Fruit fly (Drosophila melanogaster) whole organism, embryonic: ENCODE results near the gene Tsen34.

Experiments
- Atf-2 ChIP-seq: fragments of 200-800 bp; sonication (Bioruptor generic); optimal IDR thresholded peaks from 2 replicates; lab custom pipeline; 2016; ENCODE audit warnings: missing biosample characterization, missing genetic modification characterization
- Awh ChIP-seq: fragments of 200-800 bp; sonication (Bioruptor generic); IDR thresholded peaks from 2 replicates; pipeline ENCODE4, ENCODE4 v1.3.6; 2022; ENCODE audit warnings: missing biosample characterization, missing genetic modification characterization
- CG1233 ChIP-seq: fragments of 200-800 bp; sonication (Bioruptor generic); optimal IDR thresholded peaks from 4 replicates; lab custom pipeline; 2018; ENCODE audit warnings: missing biosample characterization, mild to moderate bottlenecking, missing genetic modification characterization
- CG13424 ChIP-seq: fragments of 200-800 bp; sonication (Bioruptor generic); optimal IDR thresholded peaks from 2 replicates; lab custom pipeline; 2019; ENCODE audit warnings: missing biosample characterization, mild to moderate bottlenecking, missing genetic modification characterization, moderate library complexity
- CG4360 ChIP-seq: fragments of 200-800 bp; sonication (Bioruptor generic); IDR thresholded peaks from 2 replicates; pipeline ENCODE4 v1.3.6; 2022; ENCODE audit warnings: missing biosample characterization, missing genetic modification characterization
- Gsc ChIP-seq: fragments of 200-800 bp; sonication (Bioruptor generic); IDR thresholded peaks from 2 replicates; pipeline ENCODE4 v1.3.6; 2022; ENCODE audit warnings: missing biosample characterization, missing genetic modification characterization
- NFAT ChIP-seq: fragments of 200-800 bp; sonication (Bioruptor generic); IDR thresholded peaks from 2 replicates; pipeline ENCODE4 v1.3.6; 2022; ENCODE audit warnings: missing biosample characterization, missing genetic modification characterization
- Sin3A ChIP-seq: fragments of >200 bp; optimal IDR thresholded peaks from 2 replicates; lab custom pipeline; 2018
- grn ChIP-seq: fragments of 200-800 bp; sonication (Bioruptor generic); optimal IDR thresholded peaks from 3 replicates; lab custom pipeline; 2017; ENCODE audit warnings: missing biosample characterization, missing genetic modification characterization
- phol ChIP-seq: fragments of 200-800 bp; sonication (Bioruptor generic); optimal IDR thresholded peaks from 3 replicates; lab custom pipeline; 2018; ENCODE audit warnings: missing biosample characterization, mild to moderate bottlenecking, missing genetic modification characterization, moderate library complexity
- sc ChIP-seq, 3 experiments: fragments of >200 bp in 2 of 3; fragments of 200-800 bp in 1 of 3; sonication (Bioruptor generic) in 1 of 3; optimal IDR thresholded peaks; 2 replicates in 2 of 3; 3 replicates in 1 of 3; lab custom pipeline; 2017; ENCODE audit warnings: mild to moderate bottlenecking in 1 of 3, missing biosample characterization in 1 of 3, missing genetic modification characterization in 1 of 3, missing genetic modification reagents in 1 of 3
- tap ChIP-seq: fragments of 200-800 bp; optimal IDR thresholded peaks from 3 replicates; lab custom pipeline; 2019; ENCODE audit warnings: missing biosample characterization, mild to moderate bottlenecking, missing genetic modification characterization, moderate library complexity

- TF ChIP-seq Sin3A (no peak), Awh (GFP tag; lab: Robert Waterston, UW) (no peak), CG4360 (no peak), sc (optimal IDR thresholded peaks at IDR 0.05; lab: Kevin White, UChicago) (no peak), sc (GFP tag; optimal IDR thresholded peaks at IDR 0.05; lab: Kevin White, UChicago) (no peak), CG1233 (GFP tag; lab: Kevin White, UChicago) (no peak), grn (no peak), tap (tag; lab: Kevin White, UChicago) (no peak), Atf-2 (no peak), CG13424 (tag; lab: Kevin White, UChicago) (no peak), NFAT (GFP tag; lab: Robert Waterston, UW) (no peak), Gsc (GFP tag; lab: Robert Waterston, UW) (no peak), phol (tag; lab: Kevin White, UChicago) (no peak)
Observed at dm6 chr3L:14733417-14733816, 28.2 kb downstream of the Tsen34 start, which contains the start of gene CG13471.
